Fruit fly (Drosophila melanogaster) whole organism, embryonic: ENCODE results near the gene Polr2F.

Experiments
- CG11398 ChIP-seq: fragments of 200-800 bp; sonication (Bioruptor generic); optimal IDR thresholded peaks from 2 replicates; lab custom pipeline; 2016; ENCODE audit warnings: missing biosample characterization, missing genetic modification characterization
- CG8290 ChIP-seq, 3 experiments: fragments of 200-800 bp; sonication (Bioruptor generic); optimal IDR thresholded peaks; 2 replicates each; lab custom pipeline; 2016 to 2019; ENCODE audit warnings: missing biosample characterization in 3 of 3, missing genetic modification characterization in 3 of 3, mild to moderate bottlenecking in 2 of 3, moderate library complexity in 1 of 3
- Hmx ChIP-seq: fragments of 200-800 bp; sonication (Bioruptor generic); optimal IDR thresholded peaks from 2 replicates; lab custom pipeline; 2016; ENCODE audit warnings: missing biosample characterization, missing genetic modification characterization
- Taf1 ChIP-seq: fragments of 200-800 bp; sonication (Bioruptor generic); IDR thresholded peaks from 2 replicates; pipeline ENCODE4 v1.3.6; 2022; ENCODE audit warnings: missing biosample characterization, missing genetic modification characterization
- aop ChIP-seq: fragments of 200-800 bp; sonication (Bioruptor generic); IDR thresholded peaks from 2 replicates; pipeline ENCODE4 v1.3.6; 2022; ENCODE audit warnings: missing biosample characterization, missing genetic modification characterization
- en ChIP-seq: fragments of 200-800 bp; sonication (Bioruptor generic); optimal IDR thresholded peaks from 2 replicates; lab custom pipeline; 2016; ENCODE audit warnings: missing biosample characterization, missing genetic modification characterization
- fru ChIP-seq: fragments of >200 bp; optimal IDR thresholded peaks from 2 replicates; lab custom pipeline; 2017
- fu2 ChIP-seq: fragments of 200-800 bp; sonication (Bioruptor generic); optimal IDR thresholded peaks from 2 replicates; lab custom pipeline; 2016; ENCODE audit warnings: missing biosample characterization, missing genetic modification characterization
- h ChIP-seq: fragments of >200 bp; optimal IDR thresholded peaks from 2 replicates; lab custom pipeline; 2017
- oc ChIP-seq: fragments of 200-800 bp; sonication (Bioruptor generic); optimal IDR thresholded peaks from 2 replicates; lab custom pipeline; 2018; ENCODE audit warnings: missing biosample characterization, mild to moderate bottlenecking, missing genetic modification characterization, moderate library complexity
- pb ChIP-seq: fragments of 200-800 bp; sonication (Bioruptor generic); optimal IDR thresholded peaks from 3 replicates; lab custom pipeline; 2016; ENCODE audit warnings: missing biosample characterization, missing genetic modification characterization
- vfl ChIP-seq: fragments of 200-800 bp; sonication (Bioruptor generic); optimal IDR thresholded peaks from 2 replicates; lab custom pipeline; 2016; ENCODE audit warnings: missing biosample characterization, missing genetic modification characterization

dm6 chr3R:5389435-5389834 is 17.8 kb downstream of the Polr2F start:
- TF ChIP-seq pb (GFP tag; lab: Kevin White, UChicago) (no peak), fu2 (GFP tag; lab: Kevin White, UChicago) (no peak), oc (no peak), CG8290 (GFP tag; optimal IDR thresholded peaks at IDR 0.05; lab: Kevin White, UChicago) (no peak), CG8290 (tag; optimal IDR thresholded peaks at IDR 0.05; lab: Kevin White, UChicago) (no peak), Taf1 (GFP tag; lab: Robert Waterston, UW) (no peak), vfl (GFP tag; lab: Kevin White, UChicago) (no peak), en (GFP tag; lab: Kevin White, UChicago) (no peak), h (no peak), CG11398 (GFP tag; lab: Kevin White, UChicago) (no peak), fru (lab: Kevin White, UChicago) (no peak), aop (GFP tag; lab: Robert Waterston, UW) (no peak), Hmx (GFP tag; lab: Kevin White, UChicago) (no peak)
